Fruit fly (Drosophila melanogaster) whole organism, embryonic: ENCODE measurements around the gene RpS3.

Source experiments
- BEAF-32 ChIP-seq: fragments of 200-800 bp; sonication (Bioruptor generic); optimal IDR thresholded peaks from 3 replicates; lab custom pipeline; 2017; ENCODE audit warnings: missing biosample characterization, missing genetic modification characterization, mild to moderate bottlenecking, moderate library complexity, missing genetic modification reagents
- CG10147 ChIP-seq: fragments of 200-800 bp; sonication (Bioruptor generic); optimal IDR thresholded peaks from 2 replicates; lab custom pipeline; 2019; ENCODE audit warnings: missing biosample characterization, mild to moderate bottlenecking, missing genetic modification characterization, moderate library complexity
- CG10209 ChIP-seq: fragments of 200-800 bp; sonication (Bioruptor generic); optimal IDR thresholded peaks from 3 replicates; lab custom pipeline; 2017; ENCODE audit warnings: missing biosample characterization, mild to moderate bottlenecking, missing genetic modification characterization, missing genetic modification reagents
- CG11695 ChIP-seq: fragments of 200-800 bp; sonication (Bioruptor generic); IDR thresholded peaks from 3 replicates; pipeline ENCODE4 v1.3.6; 2022; ENCODE audit warnings: missing biosample characterization, missing genetic modification characterization
- CG11723 ChIP-seq: fragments of 200-800 bp; sonication (Bioruptor generic); optimal IDR thresholded peaks from 2 replicates; lab custom pipeline; 2017; ENCODE audit warnings: missing biosample characterization, mild to moderate bottlenecking, missing genetic modification characterization
- CG14860 ChIP-seq: fragments of 200-800 bp; sonication (Bioruptor generic); IDR thresholded peaks from 3 replicates; pipeline ENCODE4 v1.3.6; 2022; ENCODE audit warnings: missing biosample characterization, missing genetic modification characterization; ENCODE audit not compliant: partially characterized antibody
- CG15479 ChIP-seq: fragments of 200-800 bp; sonication (Bioruptor generic); optimal IDR thresholded peaks from 3 replicates; lab custom pipeline; 2019; ENCODE audit warnings: missing biosample characterization, mild to moderate bottlenecking, missing genetic modification characterization, moderate library complexity
- CG17568 ChIP-seq: fragments of 200-800 bp; sonication (Bioruptor generic); optimal IDR thresholded peaks from 2 replicates; lab custom pipeline; 2018; ENCODE audit warnings: missing biosample characterization, mild to moderate bottlenecking, missing genetic modification characterization, moderate library complexity
- CG2120 ChIP-seq: fragments of 200-800 bp; sonication (Bioruptor generic); optimal IDR thresholded peaks from 3 replicates; lab custom pipeline; 2016; ENCODE audit warnings: missing biosample characterization, missing genetic modification characterization
- CG2678 ChIP-seq: fragments of 200-800 bp; sonication (Bioruptor generic); optimal IDR thresholded peaks from 3 replicates; lab custom pipeline; 2019; ENCODE audit warnings: missing biosample characterization, mild to moderate bottlenecking, missing genetic modification characterization, moderate library complexity
- CG2712 ChIP-seq: fragments of 200-800 bp; optimal IDR thresholded peaks from 3 replicates; lab custom pipeline; 2019; ENCODE audit warnings: missing biosample characterization, mild to moderate bottlenecking, missing genetic modification characterization, moderate library complexity
- CG30403 ChIP-seq: fragments of 200-800 bp; sonication (Bioruptor generic); optimal IDR thresholded peaks from 3 replicates; lab custom pipeline; 2016; ENCODE audit warnings: missing biosample characterization, missing genetic modification characterization
- CG30431 ChIP-seq: fragments of 200-800 bp; sonication (Bioruptor generic); optimal IDR thresholded peaks from 2 replicates; lab custom pipeline; 2017; ENCODE audit warnings: missing biosample characterization, missing genetic modification characterization
- CG32772 ChIP-seq: fragments of 200-800 bp; sonication (Bioruptor generic); IDR thresholded peaks from 2 replicates; pipeline ENCODE4 v1.3.6; 2022; ENCODE audit warnings: missing biosample characterization, missing genetic modification characterization
- CG33213 ChIP-seq: fragments of 200-800 bp; sonication (Bioruptor generic); optimal IDR thresholded peaks from 3 replicates; lab custom pipeline; 2016; ENCODE audit warnings: missing biosample characterization, missing genetic modification characterization
- CG42726 ChIP-seq: fragments of 200-800 bp; sonication (Bioruptor generic); IDR thresholded peaks from 2 replicates; pipeline ENCODE4 v1.3.6; 2022; ENCODE audit warnings: missing biosample characterization, missing genetic modification characterization; ENCODE audit not compliant: partially characterized antibody
- CG4404 ChIP-seq: fragments of 200-800 bp; sonication (Bioruptor generic); IDR thresholded peaks from 2 replicates; pipeline ENCODE4 v1.3.6; 2022; ENCODE audit warnings: missing biosample characterization, missing genetic modification characterization
- CG4730 ChIP-seq: fragments of 200-800 bp; sonication (Bioruptor generic); IDR thresholded peaks from 2 replicates; pipeline ENCODE4 v1.3.6; 2022; ENCODE audit warnings: missing biosample characterization, missing genetic modification characterization
- CG5180 ChIP-seq: fragments of 200-800 bp; sonication (Bioruptor generic); optimal IDR thresholded peaks from 3 replicates; lab custom pipeline; 2017; ENCODE audit warnings: missing biosample characterization, missing genetic modification characterization, mild to moderate bottlenecking, moderate library complexity, missing genetic modification reagents
- CG9876 ChIP-seq: fragments of 200-800 bp; sonication (Bioruptor generic); optimal IDR thresholded peaks from 2 replicates; lab custom pipeline; 2016; ENCODE audit warnings: missing biosample characterization, missing genetic modification characterization
- Dfd ChIP-seq, 2 experiments: fragments of >200 bp; optimal IDR thresholded peaks; 2 replicates each; lab custom pipeline; 2017; ENCODE audit warnings: missing biosample characterization in 2 of 2, missing genetic modification characterization in 2 of 2
- Dp ChIP-seq: fragments of 200-800 bp; sonication (Bioruptor generic); optimal IDR thresholded peaks from 2 replicates; lab custom pipeline; 2018; ENCODE audit warnings: missing biosample characterization, mild to moderate bottlenecking, missing genetic modification characterization, moderate library complexity
- H2.0 ChIP-seq: fragments of 200-800 bp; sonication (Bioruptor generic); IDR thresholded peaks from 2 replicates; pipeline ENCODE4 v1.3.6; 2022; ENCODE audit warnings: missing biosample characterization, missing genetic modification characterization
- HLH4C ChIP-seq: fragments of 200-800 bp; sonication (Bioruptor generic); IDR thresholded peaks from 3 replicates; pipeline ENCODE4 v1.3.6; 2022; ENCODE audit warnings: missing biosample characterization, missing genetic modification characterization; ENCODE audit not compliant: partially characterized antibody
- HmgD ChIP-seq: fragments of 200-800 bp; sonication (Bioruptor generic); optimal IDR thresholded peaks from 3 replicates; lab custom pipeline; 2016; ENCODE audit warnings: missing biosample characterization, missing genetic modification characterization
- Hr39 ChIP-seq: fragments of >200 bp; optimal IDR thresholded peaks from 2 replicates; lab custom pipeline; 2017
- Hr78 ChIP-seq, 2 experiments: fragments of 200-800 bp in 1 of 2; fragments of >200 bp in 1 of 2; sonication (Bioruptor generic) in 1 of 2; optimal IDR thresholded peaks; 2 replicates each; lab custom pipeline; 2017 to 2019; ENCODE audit warnings: missing biosample characterization in 2 of 2, missing genetic modification characterization in 2 of 2, mild to moderate bottlenecking in 1 of 2, moderate library complexity in 1 of 2
- Ptx1 ChIP-seq: fragments of 200-800 bp; sonication (Bioruptor generic); IDR thresholded peaks from 2 replicates; pipeline ENCODE4 v1.3.6; 2022; ENCODE audit warnings: missing biosample characterization, missing genetic modification characterization
- Ssrp ChIP-seq: fragments of 200-800 bp; sonication (Bioruptor generic); optimal IDR thresholded peaks from 2 replicates; lab custom pipeline; 2018; ENCODE audit warnings: missing biosample characterization, mild to moderate bottlenecking, missing genetic modification characterization, moderate library complexity
- ab ChIP-seq: fragments of 200-800 bp; sonication (Bioruptor generic); optimal IDR thresholded peaks from 2 replicates; lab custom pipeline; 2016; ENCODE audit warnings: missing biosample characterization, missing genetic modification characterization
- abd-A ChIP-seq: fragments of 200-800 bp; sonication (Bioruptor generic); optimal IDR thresholded peaks from 3 replicates; lab custom pipeline; 2019; ENCODE audit warnings: missing biosample characterization, mild to moderate bottlenecking, missing genetic modification characterization, moderate library complexity
- chinmo ChIP-seq: fragments of 200-800 bp; sonication (Bioruptor generic); IDR thresholded peaks from 4 replicates; pipeline ENCODE4 v1.3.6; 2022; ENCODE audit warnings: missing biosample characterization, missing genetic modification characterization; ENCODE audit not compliant: partially characterized antibody
- chn ChIP-seq: fragments of 200-800 bp; sonication (Bioruptor generic); optimal IDR thresholded peaks from 2 replicates; lab custom pipeline; 2016; ENCODE audit warnings: missing biosample characterization, missing genetic modification characterization
- dati ChIP-seq: fragments of 200-800 bp; sonication (Bioruptor generic); IDR thresholded peaks from 2 replicates; pipeline ENCODE4 v1.3.6; 2022; ENCODE audit warnings: missing biosample characterization, missing genetic modification characterization
- eyg ChIP-seq: fragments of 200-800 bp; sonication (Bioruptor generic); optimal IDR thresholded peaks from 3 replicates; lab custom pipeline; 2016; ENCODE audit warnings: missing biosample characterization, missing genetic modification characterization
- fru ChIP-seq: fragments of >200 bp; optimal IDR thresholded peaks from 2 replicates; lab custom pipeline; 2017
- gce ChIP-seq: fragments of 200-800 bp; sonication (Bioruptor generic); IDR thresholded peaks from 3 replicates; pipeline ENCODE4 v1.3.6; 2022; ENCODE audit warnings: missing biosample characterization, missing genetic modification characterization
- gsb ChIP-seq: fragments of 200-800 bp; sonication (Bioruptor generic); IDR thresholded peaks from 2 replicates; pipeline ENCODE4 v1.3.6; 2022; ENCODE audit warnings: missing biosample characterization, missing genetic modification characterization
- kay ChIP-seq: fragments of 200-800 bp; sonication (Bioruptor generic); optimal IDR thresholded peaks from 2 replicates; lab custom pipeline; 2016; ENCODE audit warnings: missing biosample characterization, missing genetic modification characterization
- luna ChIP-seq: fragments of 200-800 bp; sonication (Bioruptor generic); optimal IDR thresholded peaks from 2 replicates; lab custom pipeline; 2016; ENCODE audit warnings: missing biosample characterization, missing genetic modification characterization
- nau ChIP-seq: fragments of 200-800 bp; sonication (Bioruptor generic); optimal IDR thresholded peaks from 3 replicates; lab custom pipeline; 2017; ENCODE audit warnings: missing biosample characterization, mild to moderate bottlenecking, missing genetic modification characterization, missing genetic modification reagents
- nmo ChIP-seq: fragments of 200-800 bp; sonication (Bioruptor generic); optimal IDR thresholded peaks from 2 replicates; lab custom pipeline; 2018; ENCODE audit warnings: missing biosample characterization, mild to moderate bottlenecking, missing genetic modification characterization, moderate library complexity
- pho ChIP-seq: fragments of 200-800 bp; sonication (Bioruptor generic); optimal IDR thresholded peaks from 2 replicates; lab custom pipeline; 2016; ENCODE audit warnings: missing biosample characterization, missing genetic modification characterization
- sd ChIP-seq: fragments of 200-800 bp; sonication (Bioruptor generic); optimal IDR thresholded peaks from 3 replicates; lab custom pipeline; 2018; ENCODE audit warnings: missing biosample characterization, mild to moderate bottlenecking, missing genetic modification characterization, moderate library complexity
- sens-2 ChIP-seq: fragments of 200-800 bp; sonication (Bioruptor generic); IDR thresholded peaks from 2 replicates; pipeline ENCODE4 v1.3.6; 2022; ENCODE audit warnings: missing biosample characterization, missing genetic modification characterization
- seq ChIP-seq: fragments of 200-800 bp; sonication (Bioruptor generic); IDR thresholded peaks from 2 replicates; pipeline ENCODE4 v1.3.6; 2022; ENCODE audit warnings: missing biosample characterization, missing genetic modification characterization
- sisA ChIP-seq: fragments of 200-800 bp; sonication (Bioruptor generic); IDR thresholded peaks from 2 replicates; pipeline ENCODE4 v1.3.6; 2022; ENCODE audit warnings: missing biosample characterization, missing genetic modification characterization
- so ChIP-seq: fragments of 200-800 bp; sonication (Bioruptor generic); IDR thresholded peaks from 3 replicates; pipeline ENCODE4 v1.3.6; 2022; ENCODE audit warnings: missing biosample characterization, missing genetic modification characterization
- sr ChIP-seq: fragments of 200-800 bp; sonication (Bioruptor generic); IDR thresholded peaks from 3 replicates; pipeline ENCODE4 v1.3.6; 2022; ENCODE audit warnings: missing biosample characterization, missing genetic modification characterization
- tll ChIP-seq, 2 experiments: fragments of 200-800 bp in 1 of 2; fragments of >200 bp in 1 of 2; sonication (Bioruptor generic) in 1 of 2; optimal IDR thresholded peaks; 2 replicates each; lab custom pipeline; 2017 to 2019; ENCODE audit warnings: missing biosample characterization in 2 of 2, missing genetic modification characterization in 2 of 2, mild to moderate bottlenecking in 1 of 2, moderate library complexity in 1 of 2
- twi ChIP-seq: fragments of 200-800 bp; optimal IDR thresholded peaks from 2 replicates; lab custom pipeline; 2019; ENCODE audit warnings: missing biosample characterization, mild to moderate bottlenecking, missing genetic modification characterization, moderate library complexity

RpS3 gene

dm6 chr3R:23326292-23326691 lies 32.3 kb upstream of the RpS3 start (continued):
- TF ChIP-seq seq (GFP tag; lab: Robert Waterston, UW) = peak; percentile 70
- TF ChIP-seq dati (GFP tag; lab: Robert Waterston, UW) = peak; percentile 61; the same call in 1 of the 2 replicates
- TF ChIP-seq sisA (GFP tag; lab: Robert Waterston, UW) = peak; percentile 80
- peak; percentile 77 for TF ChIP-seq CG9876
- peak; percentile 71 for TF ChIP-seq CG10147 (GFP tag; lab: Kevin White, UChicago)
- peak; percentile 94 for TF ChIP-seq CG2712 (tag; lab: Kevin White, UChicago)
- TF ChIP-seq sens-2 = peak; percentile 66
- peak; percentile 82 for TF ChIP-seq Ssrp (tag; lab: Kevin White, UChicago)
- TF ChIP-seq CG10209 (GFP tag; lab: Kevin White, UChicago) = peak; percentile 83
- TF ChIP-seq CG2120 (GFP tag; lab: Kevin White, UChicago) = peak; percentile 85
- TF ChIP-seq Hr39 (lab: Kevin White, UChicago) = no peak
- peak; percentile 77 for TF ChIP-seq CG30403 (GFP tag; lab: Kevin White, UChicago)
- 0 out of 3 replicates have a peak, but pooled peaks have one; percentile 47 for TF ChIP-seq gce (GFP tag; lab: Robert Waterston, UW)
- peak; percentile 82 for TF ChIP-seq CG17568 (GFP tag; lab: Kevin White, UChicago)
- TF ChIP-seq Ptx1 (GFP tag; lab: Robert Waterston, UW) = peak; percentile 73
- peak; percentile 73 for TF ChIP-seq pho
- TF ChIP-seq CG11695 (GFP tag; lab: Robert Waterston, UW) = peak; percentile 70
- TF ChIP-seq BEAF-32 (GFP tag; lab: Kevin White, UChicago) = no peak
- peak; percentile 61 for TF ChIP-seq CG5180 (GFP tag; lab: Kevin White, UChicago)
- TF ChIP-seq CG4404 (GFP tag; lab: Robert Waterston, UW) = peak; percentile 67
- no peak for TF ChIP-seq CG14860 (GFP tag; lab: Robert Waterston, UW)
- TF ChIP-seq HLH4C (GFP tag; lab: Robert Waterston, UW) = no peak
- TF ChIP-seq nmo (GFP tag; lab: Kevin White, UChicago) = peak; percentile 87
- no peak for TF ChIP-seq Dfd (GFP tag; optimal IDR thresholded peaks at IDR 0.05; lab: Kevin White, UChicago)
- no peak; the same call in 2 of the 3 replicates for TF ChIP-seq sr (GFP tag; lab: Robert Waterston, UW)
- no peak for TF ChIP-seq abd-A (tag; lab: Kevin White, UChicago)
- TF ChIP-seq CG15479 = no peak
- TF ChIP-seq chinmo (GFP tag; lab: Robert Waterston, UW) = no peak
- peak; percentile 20 for TF ChIP-seq luna (GFP tag; lab: Kevin White, UChicago)
- peak; percentile 37 for TF ChIP-seq HmgD (GFP tag; lab: Kevin White, UChicago)
- TF ChIP-seq eyg (GFP tag; lab: Kevin White, UChicago) = peak; percentile 71
- peak; percentile 71; the same call in 2 of the 3 replicates for TF ChIP-seq so (GFP tag; lab: Robert Waterston, UW)
- peak in 1 of 2 experiments; percentile 40 for TF ChIP-seq Hr78 (GFP tag; optimal IDR thresholded peaks at IDR 0.05; lab: Kevin White, UChicago)
- TF ChIP-seq Dp (GFP tag; lab: Kevin White, UChicago) = no peak
- peak; percentile 83 for TF ChIP-seq ab (GFP tag; lab: Kevin White, UChicago)
- peak; percentile 86 for TF ChIP-seq CG2678 (tag; lab: Kevin White, UChicago)
- peak; percentile 80 for TF ChIP-seq CG30431
- TF ChIP-seq fru = no peak
- no peak for TF ChIP-seq tll (GFP tag; optimal IDR thresholded peaks at IDR 0.05; lab: Kevin White, UChicago)
- TF ChIP-seq gsb (GFP tag; lab: Robert Waterston, UW) = peak; percentile 59
- TF ChIP-seq sd = peak; percentile 31
- TF ChIP-seq chn (GFP tag; lab: Kevin White, UChicago) = peak; percentile 89
- peak; percentile 80 for TF ChIP-seq H2.0 (GFP tag; lab: Robert Waterston, UW)
- TF ChIP-seq CG42726 (GFP tag; lab: Robert Waterston, UW) = no peak
- TF ChIP-seq CG32772 = peak; percentile 81
- peak; percentile 79 for TF ChIP-seq CG11723
- peak; percentile 83 for TF ChIP-seq CG33213 (GFP tag; lab: Kevin White, UChicago)
- peak; percentile 61 for TF ChIP-seq nau
- TF ChIP-seq kay = peak; percentile 77
- TF ChIP-seq CG4730 = peak; percentile 66
- TF ChIP-seq twi = peak; percentile 73
